Worm (Caenorhabditis elegans) whole organism, late embryonic: ENCODE measurements around the gene C06E2.1.

Experiments used
- ceh-18 ChIP-seq: sonication (generic microtip); optimal IDR thresholded peaks from 2 replicates; lab custom pipeline; 2016; ENCODE audit warnings: missing genetic modification characterization, missing compliant biosample characterization
- ceh-31 ChIP-seq: sonication (generic microtip); optimal IDR thresholded peaks from 2 replicates; lab custom pipeline; 2016; ENCODE audit warnings: missing genetic modification characterization, missing compliant biosample characterization
- ceh-9 ChIP-seq: sonication (generic microtip); optimal IDR thresholded peaks from 2 replicates; lab custom pipeline; 2016; ENCODE audit warnings: mild to moderate bottlenecking, missing genetic modification characterization, inconsistent platforms, missing compliant biosample characterization
- dve-1 ChIP-seq: sonication (generic microtip); optimal IDR thresholded peaks from 2 replicates; lab custom pipeline; 2017; ENCODE audit warnings: antibody characterized with exemption, mild to moderate bottlenecking, missing genetic modification characterization, missing compliant biosample characterization
- lim-6 ChIP-seq: sonication (generic microtip); optimal IDR thresholded peaks from 2 replicates; lab custom pipeline; 2016; ENCODE audit warnings: missing genetic modification characterization, missing compliant biosample characterization

DNA sequence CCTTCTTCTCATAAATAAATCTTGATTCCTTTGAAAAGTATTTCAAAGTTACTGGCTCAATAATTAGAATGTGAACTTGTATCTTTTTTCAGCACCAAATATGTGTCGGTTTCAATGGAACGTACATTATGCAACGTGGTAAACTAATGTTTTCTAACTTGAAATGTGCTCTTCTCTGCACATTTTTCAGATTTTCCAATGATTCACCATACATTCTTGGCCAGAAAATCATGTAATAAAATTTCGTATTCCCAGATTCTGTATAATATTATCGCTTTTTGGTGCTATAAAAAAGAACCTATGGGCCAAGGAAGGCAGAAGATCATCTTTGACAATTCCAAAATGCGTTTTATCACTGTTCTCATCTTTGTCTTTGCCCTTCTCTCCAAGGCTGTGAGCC, 13.7 kb downstream of the C06E2.1 start, which contains the start of gene C06E2.9:
- TF ChIP-seq ceh-9 (tag; lab: Kevin White, UChicago) (no peak), ceh-31 (tag; lab: Kevin White, UChicago) (no peak), dve-1 (tag; lab: Kevin White, UChicago) (no peak), lim-6 (no peak), ceh-18 (tag; lab: Kevin White, UChicago) (no peak)
